Fruit fly (Drosophila melanogaster) whole organism, prepupa: Measurements from ENCODE around the gene Vm32E.

Experiments
- Blimp-1 ChIP-seq: fragments of 200-800 bp; sonication (Bioruptor generic); optimal IDR thresholded peaks from 3 replicates; lab custom pipeline; 2017; ENCODE audit warnings: missing biosample characterization, missing genetic modification characterization, mild to moderate bottlenecking, moderate library complexity, missing genetic modification reagents
- CG10631 ChIP-seq: fragments of 200-800 bp; sonication (Bioruptor generic); optimal IDR thresholded peaks from 2 replicates; lab custom pipeline; 2016; ENCODE audit warnings: missing biosample characterization, missing genetic modification characterization
- CG10669 ChIP-seq: fragments of 200-800 bp; sonication (Bioruptor generic); optimal IDR thresholded peaks from 3 replicates; lab custom pipeline; 2018; ENCODE audit warnings: missing biosample characterization, mild to moderate bottlenecking, missing genetic modification characterization, moderate library complexity
- CG11294 ChIP-seq: fragments of 200-800 bp; sonication (Bioruptor generic); IDR thresholded peaks from 2 replicates; pipeline ENCODE4 v1.3.6; 2022; ENCODE audit warnings: missing biosample characterization, missing genetic modification characterization
- CG11762 ChIP-seq: fragments of 200-800 bp; sonication (Bioruptor generic); optimal IDR thresholded peaks from 3 replicates; lab custom pipeline; 2016; ENCODE audit warnings: missing biosample characterization, missing genetic modification characterization; ENCODE audit not compliant: insufficient read depth
- CG11902 ChIP-seq: fragments of 200-800 bp; sonication (Bioruptor generic); optimal IDR thresholded peaks from 3 replicates; lab custom pipeline; 2016; ENCODE audit warnings: missing biosample characterization, missing genetic modification characterization
- CG15336 ChIP-seq: fragments of 200-800 bp; sonication (Bioruptor generic); IDR thresholded peaks from 2 replicates; pipeline ENCODE4 v1.3.6; 2022; ENCODE audit warnings: missing biosample characterization, missing genetic modification characterization
- CG1621 ChIP-seq: fragments of 200-800 bp; sonication (Bioruptor generic); optimal IDR thresholded peaks from 3 replicates; lab custom pipeline; 2018; ENCODE audit warnings: missing biosample characterization, mild to moderate bottlenecking, missing genetic modification characterization
- CG16779 ChIP-seq: fragments of 200-800 bp; sonication (Bioruptor generic); optimal IDR thresholded peaks from 3 replicates; lab custom pipeline; 2017; ENCODE audit warnings: missing biosample characterization, mild to moderate bottlenecking, missing genetic modification characterization
- CG3032 ChIP-seq: fragments of 200-800 bp; optimal IDR thresholded peaks from 2 replicates; lab custom pipeline; 2019; ENCODE audit warnings: missing biosample characterization, mild to moderate bottlenecking, missing genetic modification characterization, moderate library complexity
- CG32006 ChIP-seq: fragments of 200-800 bp; sonication (Bioruptor generic); optimal IDR thresholded peaks from 3 replicates; lab custom pipeline; 2017; ENCODE audit warnings: missing biosample characterization, mild to moderate bottlenecking, missing genetic modification characterization
- CG34406 ChIP-seq: fragments of 200-800 bp; sonication (Bioruptor generic); optimal IDR thresholded peaks from 3 replicates; lab custom pipeline; 2016; ENCODE audit warnings: missing biosample characterization, missing genetic modification characterization
- CG3919 ChIP-seq: fragments of 200-800 bp; sonication (Bioruptor generic); optimal IDR thresholded peaks from 3 replicates; lab custom pipeline; 2016; ENCODE audit warnings: missing biosample characterization, missing genetic modification characterization
- CG6163 ChIP-seq: fragments of 200-800 bp; sonication (Bioruptor generic); IDR thresholded peaks from 3 replicates; pipeline ENCODE4 v1.3.6; 2022; ENCODE audit warnings: missing biosample characterization, missing genetic modification characterization
- CG6276 ChIP-seq: fragments of 200-800 bp; sonication (Bioruptor generic); optimal IDR thresholded peaks from 2 replicates; lab custom pipeline; 2017; ENCODE audit warnings: missing biosample characterization, mild to moderate bottlenecking, missing genetic modification characterization
- CG6792 ChIP-seq: fragments of 200-800 bp; sonication (Bioruptor generic); optimal IDR thresholded peaks from 3 replicates; lab custom pipeline; 2016; ENCODE audit warnings: missing biosample characterization, missing genetic modification characterization
- CG6808 ChIP-seq: fragments of 200-800 bp; sonication (Bioruptor generic); optimal IDR thresholded peaks from 3 replicates; lab custom pipeline; 2017; ENCODE audit warnings: missing biosample characterization, missing genetic modification characterization, mild to moderate bottlenecking, moderate library complexity, missing genetic modification reagents
- CG8632 ChIP-seq: fragments of 200-800 bp; sonication (Bioruptor generic); optimal IDR thresholded peaks from 3 replicates; lab custom pipeline; 2016; ENCODE audit warnings: missing biosample characterization, missing genetic modification characterization
- CG9139 ChIP-seq: fragments of 200-800 bp; sonication (Bioruptor generic); optimal IDR thresholded peaks from 3 replicates; lab custom pipeline; 2017; ENCODE audit warnings: missing biosample characterization, mild to moderate bottlenecking, missing genetic modification characterization
- Eip78C ChIP-seq: fragments of 200-800 bp; sonication (Bioruptor generic); peaks from one replicate; lab custom pipeline; 2016; ENCODE audit warnings: missing biosample characterization, missing genetic modification characterization
- Ets96B ChIP-seq: fragments of 200-800 bp; optimal IDR thresholded peaks from 2 replicates; lab custom pipeline; 2019; ENCODE audit warnings: missing biosample characterization, mild to moderate bottlenecking, missing genetic modification characterization, moderate library complexity
- Hr38 ChIP-seq: sonication (Bioruptor generic); optimal IDR thresholded peaks from 2 replicates; lab custom pipeline; 2016; ENCODE audit warnings: missing biosample characterization, missing genetic modification characterization
- Hr39 ChIP-seq: fragments of 200-800 bp; sonication (Bioruptor generic); optimal IDR thresholded peaks from 2 replicates; lab custom pipeline; 2016; ENCODE audit warnings: missing biosample characterization, missing genetic modification characterization
- Hr4 ChIP-seq: fragments of 200-800 bp; sonication (Bioruptor generic); optimal IDR thresholded peaks from 3 replicates; lab custom pipeline; 2016; ENCODE audit warnings: missing biosample characterization, missing genetic modification characterization
- Lpt ChIP-seq: fragments of 200-800 bp; sonication (Bioruptor generic); optimal IDR thresholded peaks from 3 replicates; lab custom pipeline; 2016; ENCODE audit warnings: missing biosample characterization, missing genetic modification characterization
- Met ChIP-seq: fragments of 200-800 bp; sonication (Bioruptor generic); optimal IDR thresholded peaks from 3 replicates; lab custom pipeline; 2016; ENCODE audit warnings: missing biosample characterization, missing genetic modification characterization
- OdsH ChIP-seq: fragments of 200-800 bp; sonication (Bioruptor generic); optimal IDR thresholded peaks from 3 replicates; lab custom pipeline; 2016; ENCODE audit warnings: missing biosample characterization, missing genetic modification characterization
- Smox ChIP-seq: fragments of 200-800 bp; sonication (Bioruptor generic); optimal IDR thresholded peaks from 3 replicates; lab custom pipeline; 2016; ENCODE audit warnings: missing biosample characterization, missing genetic modification characterization
- Sox14 ChIP-seq: fragments of 200-800 bp; sonication (Bioruptor generic); optimal IDR thresholded peaks from 3 replicates; lab custom pipeline; 2016; ENCODE audit warnings: missing biosample characterization, missing genetic modification characterization
- acj6 ChIP-seq: fragments of 200-800 bp; sonication (Bioruptor generic); optimal IDR thresholded peaks from 3 replicates; lab custom pipeline; 2016; ENCODE audit warnings: missing biosample characterization, missing genetic modification characterization
- eg ChIP-seq: fragments of 200-800 bp; sonication (Bioruptor generic); IDR thresholded peaks from 3 replicates; pipeline ENCODE4 v1.3.6; 2022; ENCODE audit warnings: missing biosample characterization, missing genetic modification characterization
- fd85E ChIP-seq: fragments of 200-800 bp; sonication (Bioruptor generic); optimal IDR thresholded peaks from 3 replicates; lab custom pipeline; 2016; ENCODE audit warnings: missing biosample characterization, missing genetic modification characterization
- fkh ChIP-seq: fragments of 200-800 bp; sonication (Bioruptor generic); optimal IDR thresholded peaks from 3 replicates; lab custom pipeline; 2017; ENCODE audit warnings: missing biosample characterization, mild to moderate bottlenecking, missing genetic modification characterization, moderate library complexity
- lz ChIP-seq: fragments of 200-800 bp; sonication (Bioruptor generic); optimal IDR thresholded peaks from 3 replicates; lab custom pipeline; 2016; ENCODE audit warnings: missing biosample characterization, missing genetic modification characterization
- net ChIP-seq: fragments of 200-800 bp; sonication (Bioruptor generic); optimal IDR thresholded peaks from 3 replicates; lab custom pipeline; 2016; ENCODE audit warnings: missing biosample characterization, missing genetic modification characterization
- salr ChIP-seq, 2 experiments: fragments of 200-800 bp; sonication (Bioruptor generic); optimal IDR thresholded peaks; 3 replicates each; lab custom pipeline; 2016 to 2018; ENCODE audit warnings: missing biosample characterization in 2 of 2, missing genetic modification characterization in 2 of 2, mild to moderate bottlenecking in 1 of 2
- spab ChIP-seq: fragments of 200-800 bp; sonication (Bioruptor generic); optimal IDR thresholded peaks from 2 replicates; lab custom pipeline; 2017; ENCODE audit warnings: missing biosample characterization, mild to moderate bottlenecking, missing genetic modification characterization, missing genetic modification reagents
- topi ChIP-seq: fragments of 200-800 bp; sonication (Bioruptor generic); optimal IDR thresholded peaks from 3 replicates; lab custom pipeline; 2016; ENCODE audit warnings: missing biosample characterization, missing genetic modification characterization
- vri ChIP-seq: fragments of 200-800 bp; sonication (Bioruptor generic); optimal IDR thresholded peaks from 3 replicates; lab custom pipeline; 2016; ENCODE audit warnings: missing biosample characterization, mild to moderate bottlenecking, missing genetic modification characterization

The Vm32E gene

dm6 chr2L:11155166-11155958 lies 16.1 kb downstream of the Vm32E start, which contains the start of gene CG6287 (continued):
- TF ChIP-seq CG6792 (GFP tag; lab: Kevin White, UChicago): peak; percentile 94
- peak; percentile 97 for TF ChIP-seq CG32006 (GFP tag; lab: Kevin White, UChicago)
- TF ChIP-seq topi (GFP tag; lab: Kevin White, UChicago): peak; percentile 95
- peak; percentile 86 for TF ChIP-seq CG6808
- peak; percentile 92 for TF ChIP-seq net
- peak; percentile 90 for TF ChIP-seq CG8632
- peak; percentile 93 for TF ChIP-seq CG3032 (tag; lab: Kevin White, UChicago)
- TF ChIP-seq Lpt (GFP tag; lab: Kevin White, UChicago): peak; percentile 91
- TF ChIP-seq OdsH (GFP tag; lab: Kevin White, UChicago): peak; percentile 97
- peak; percentile 91 for TF ChIP-seq CG10669 (GFP tag; lab: Kevin White, UChicago)
- peak; percentile 79 for TF ChIP-seq Blimp-1
- TF ChIP-seq Met (GFP tag; lab: Kevin White, UChicago): peak; percentile 97
- peak; percentile 84 for TF ChIP-seq CG1621 (tag; lab: Kevin White, UChicago)
- peak; percentile 93 for TF ChIP-seq CG34406
- peak; percentile 94 for TF ChIP-seq CG11902
- no peak for TF ChIP-seq fkh
- peak; percentile 99 for TF ChIP-seq Eip78C (GFP tag; lab: Kevin White, UChicago)
- TF ChIP-seq CG3919 (GFP tag; lab: Kevin White, UChicago): peak; percentile 97
- peak; percentile 96 for TF ChIP-seq acj6 (GFP tag; lab: Kevin White, UChicago)
- peak; percentile 46 for TF ChIP-seq fd85E
- peak; percentile 84 for TF ChIP-seq spab (GFP tag; lab: Kevin White, UChicago)
- peak; percentile 96 for TF ChIP-seq CG6163 (GFP tag; lab: Robert Waterston, UW)
- peak; percentile 95 for TF ChIP-seq CG10631
- peak; percentile 95 for TF ChIP-seq Smox (GFP tag; lab: Kevin White, UChicago)
- peak; percentile 93 for TF ChIP-seq CG11762 (GFP tag; lab: Kevin White, UChicago)
- TF ChIP-seq Sox14 (GFP tag; lab: Kevin White, UChicago): peak; percentile 94
- TF ChIP-seq CG15336 (GFP tag; lab: Robert Waterston, UW): peak; percentile 97
- peak; percentile 95 for TF ChIP-seq lz (GFP tag; lab: Kevin White, UChicago)
- TF ChIP-seq vri (GFP tag; lab: Kevin White, UChicago): peak; percentile 81
- TF ChIP-seq Hr4 (GFP tag; lab: Kevin White, UChicago): peak; percentile 96
- peak; percentile 99 for TF ChIP-seq eg
- peak; percentile 91 for TF ChIP-seq Ets96B (tag; lab: Kevin White, UChicago)
- peak; percentile 69 to 92 for TF ChIP-seq salr (GFP tag; optimal IDR thresholded peaks at IDR 0.05; lab: Kevin White, UChicago)

dm6 chr2L:11148969-11149368 lies 22.5 kb downstream of the Vm32E start, which contains the start of gene Gyc32E:
Gyc32E (minus strand) TSS chr2L:11149101.
- TF ChIP-seq CG3919 (GFP tag; lab: Kevin White, UChicago) (no peak), CG6808 (no peak), CG16779 (tag; lab: Kevin White, UChicago) (no peak), topi (GFP tag; lab: Kevin White, UChicago) (no peak), CG11294 (GFP tag; lab: Robert Waterston, UW) (no peak), CG11902 (no peak), CG6276 (GFP tag; lab: Kevin White, UChicago) (no peak)

- TF ChIP-seq Hr39 (no peak), CG9139 (no peak), Hr38 (no peak)
Measured at dm6 chr2L:11145317-11145716, 26.1 kb downstream of the Vm32E start, which contains the start of gene CG31867. CG31867 (minus strand) TSS chr2L:11145417.
